Worm (Caenorhabditis elegans) whole organism, young adult: ENCODE measurements around the gene Y54G9A.5.

ENCODE experiments used
- B0019.2 ChIP-seq: fragments of 200-800 bp; sonication (Bioruptor generic); conservative IDR thresholded peaks from 2 replicates; pipeline ENCODE4 v1.3.6; 2022; ENCODE audit warnings: missing genetic modification reagents, missing genetic modification characterization, missing compliant biosample characterization
- B0336.3 ChIP-seq: fragments of 200-800 bp; sonication (Bioruptor generic); IDR thresholded peaks from 2 replicates; pipeline ENCODE4 v1.3.6; 2022; ENCODE audit warnings: missing genetic modification characterization, missing compliant biosample characterization
- F23B12.7 ChIP-seq: sonication (generic microtip); optimal IDR thresholded peaks from 2 replicates; lab custom pipeline; 2017; ENCODE audit warnings: missing genetic modification characterization, mild to moderate bottlenecking, missing compliant biosample characterization, antibody characterized with exemption, moderate library complexity; ENCODE audit not compliant: insufficient read depth
- F33H1.4 ChIP-seq: fragments of 200-800 bp; sonication (Bioruptor generic); IDR thresholded peaks from 2 replicates; pipeline ENCODE4 v1.3.6; 2022; ENCODE audit warnings: missing genetic modification reagents, missing genetic modification characterization, missing compliant biosample characterization
- F57C9.4 ChIP-seq: sonication (generic microtip); optimal IDR thresholded peaks from 2 replicates; lab custom pipeline; 2017; ENCODE audit warnings: mild to moderate bottlenecking, missing genetic modification characterization, missing compliant biosample characterization
- K11D2.4 ChIP-seq: fragments of 200-800 bp; sonication (Bioruptor generic); IDR thresholded peaks from 2 replicates; pipeline ENCODE4 v1.3.6; 2022; ENCODE audit warnings: missing genetic modification reagents, missing genetic modification characterization, missing compliant biosample characterization
- K12H6.12 ChIP-seq: fragments of 200-800 bp; sonication (Bioruptor generic); optimal IDR thresholded peaks from 2 replicates; lab custom pipeline; 2018; ENCODE audit warnings: mild to moderate bottlenecking, missing genetic modification characterization, missing compliant biosample characterization
- Y53F4B.3 ChIP-seq: fragments of 200-800 bp; sonication (Bioruptor generic); IDR thresholded peaks from 2 replicates; pipeline ENCODE4 v1.3.6; 2022; ENCODE audit warnings: missing genetic modification reagents, missing genetic modification characterization, missing compliant biosample characterization
- Y56A3A.18 ChIP-seq: fragments of 200-800 bp; sonication (Bioruptor generic); IDR thresholded peaks from 2 replicates; pipeline ENCODE4 v1.3.6; 2022; ENCODE audit warnings: missing genetic modification reagents, missing genetic modification characterization, missing compliant biosample characterization
- Y95B8A.8 ChIP-seq: fragments of 200-800 bp; sonication (Bioruptor generic); IDR thresholded peaks from 2 replicates; pipeline ENCODE4 v1.3.6; 2022; ENCODE audit warnings: missing genetic modification reagents, missing genetic modification characterization, missing compliant biosample characterization
- ZK185.1 ChIP-seq: sonication (generic microtip); optimal IDR thresholded peaks from 2 replicates; lab custom pipeline; 2016; ENCODE audit warnings: mild to moderate bottlenecking, missing genetic modification characterization, missing compliant biosample characterization; ENCODE audit not compliant: poor library complexity, severe bottlenecking
- akir-1 ChIP-seq: fragments of 200-800 bp; sonication (Bioruptor generic); optimal IDR thresholded peaks from 2 replicates; lab custom pipeline; 2018; ENCODE audit warnings: mild to moderate bottlenecking, missing genetic modification characterization, moderate library complexity, missing compliant biosample characterization
- ama-1 ChIP-seq, 3 experiments: fragments of 150-350 bp in 1 of 3; sonication (generic microtip) in 2 of 3; optimal IDR thresholded peaks; 2 replicates each; lab custom pipeline; 2014 to 2018; ENCODE audit warnings: missing biosample characterization in 2 of 3, missing genetic modification characterization in 2 of 3, missing genetic modification reagents in 2 of 3
- aptf-3 ChIP-seq: fragments of 200-800 bp; sonication (Bioruptor generic); IDR thresholded peaks from 2 replicates; pipeline ENCODE4 v1.3.6; 2022; ENCODE audit warnings: missing genetic modification characterization, missing compliant biosample characterization
- athp-1 ChIP-seq: sonication (generic microtip); optimal IDR thresholded peaks from 2 replicates; lab custom pipeline; 2017; ENCODE audit warnings: mild to moderate bottlenecking, missing genetic modification characterization, missing compliant biosample characterization
- bed-1 ChIP-seq: fragments of 200-800 bp; sonication (Bioruptor generic); IDR thresholded peaks from 2 replicates; pipeline ENCODE4 v1.3.6; 2022; ENCODE audit warnings: missing genetic modification reagents, missing genetic modification characterization, missing compliant biosample characterization
- bed-2 ChIP-seq: fragments of 200-800 bp; sonication (Bioruptor generic); IDR thresholded peaks from 2 replicates; pipeline ENCODE4 v1.3.6; 2022; ENCODE audit warnings: missing genetic modification reagents, missing genetic modification characterization, missing compliant biosample characterization
- ccch-3 ChIP-seq: fragments of 200-800 bp; sonication (Bioruptor generic); optimal IDR thresholded peaks from 2 replicates; lab custom pipeline; 2018; ENCODE audit warnings: mild to moderate bottlenecking, missing genetic modification characterization, missing compliant biosample characterization
- ceh-100 ChIP-seq: fragments of 200-800 bp; sonication (Bioruptor generic); IDR thresholded peaks from 2 replicates; pipeline ENCODE4 v1.3.6; 2022; ENCODE audit warnings: missing genetic modification reagents, missing genetic modification characterization, missing compliant biosample characterization
- ceh-40 ChIP-seq: fragments of 200-800 bp; sonication (Bioruptor generic); IDR thresholded peaks from 2 replicates; pipeline ENCODE4 v1.3.6; 2022; ENCODE audit warnings: missing genetic modification characterization, missing compliant biosample characterization
- ceh-58 ChIP-seq: fragments of 200-800 bp; sonication (Bioruptor generic); IDR thresholded peaks from 2 replicates; pipeline ENCODE4 v1.3.6; 2022; ENCODE audit warnings: missing genetic modification characterization, missing compliant biosample characterization
- ceh-79 ChIP-seq: sonication (generic microtip); optimal IDR thresholded peaks from 2 replicates; lab custom pipeline; 2017; ENCODE audit warnings: mild to moderate bottlenecking, missing genetic modification characterization, missing compliant biosample characterization
- chd-7 ChIP-seq: sonication (generic microtip); optimal IDR thresholded peaks from 2 replicates; lab custom pipeline; 2016; ENCODE audit warnings: mild to moderate bottlenecking, missing genetic modification characterization, moderate library complexity, missing compliant biosample characterization
- dox-1 ChIP-seq: fragments of 200-800 bp; sonication (Bioruptor generic); IDR thresholded peaks from 2 replicates; pipeline ENCODE4 v1.3.6; 2022; ENCODE audit warnings: missing genetic modification reagents, missing genetic modification characterization, missing compliant biosample characterization
- dpff-1 ChIP-seq: sonication (generic microtip); optimal IDR thresholded peaks from 2 replicates; lab custom pipeline; 2017; ENCODE audit warnings: mild to moderate bottlenecking, missing genetic modification characterization, missing compliant biosample characterization
- egrh-3 ChIP-seq: fragments of 200-800 bp; sonication (Bioruptor generic); IDR thresholded peaks from 2 replicates; pipeline ENCODE4 v1.3.6; 2022; ENCODE audit warnings: missing genetic modification reagents, missing genetic modification characterization, missing compliant biosample characterization
- hlh-26 ChIP-seq: fragments of 200-800 bp; sonication (Bioruptor generic); conservative IDR thresholded peaks from 2 replicates; pipeline ENCODE4 v1.3.6; 2022; ENCODE audit warnings: missing genetic modification reagents, missing genetic modification characterization, missing compliant biosample characterization
- let-526 ChIP-seq: fragments of 200-800 bp; sonication (Bioruptor generic); IDR thresholded peaks from 2 replicates; pipeline ENCODE4 v1.3.6; 2022; ENCODE audit warnings: missing genetic modification reagents, missing genetic modification characterization, missing compliant biosample characterization
- lin-40 ChIP-seq: sonication (generic microtip); optimal IDR thresholded peaks from 2 replicates; lab custom pipeline; 2016; ENCODE audit warnings: missing genetic modification characterization, mild to moderate bottlenecking, missing compliant biosample characterization, missing genotype, missing genetic modification reagents
- lin-54 ChIP-seq: fragments of 200-800 bp; sonication (Bioruptor generic); optimal IDR thresholded peaks from 2 replicates; lab custom pipeline; 2018; ENCODE audit warnings: mild to moderate bottlenecking, missing genetic modification characterization, missing compliant biosample characterization
- lir-1 ChIP-seq: fragments of 200-800 bp; sonication (Bioruptor generic); conservative IDR thresholded peaks from 2 replicates; pipeline ENCODE4 v1.3.6; 2022; ENCODE audit warnings: missing genetic modification reagents, missing genetic modification characterization, missing compliant biosample characterization
- madf-10 ChIP-seq: sonication (generic microtip); optimal IDR thresholded peaks from 2 replicates; lab custom pipeline; 2016; ENCODE audit warnings: mild to moderate bottlenecking, missing genetic modification characterization, missing compliant biosample characterization
- madf-6 ChIP-seq: fragments of 200-800 bp; sonication (Bioruptor generic); IDR thresholded peaks from 2 replicates; pipeline ENCODE4 v1.3.6; 2022; ENCODE audit warnings: missing genetic modification reagents, missing genetic modification characterization, missing compliant biosample characterization
- mel-28 ChIP-seq: sonication (generic microtip); optimal IDR thresholded peaks from 2 replicates; lab custom pipeline; 2016; ENCODE audit warnings: borderline replicate concordance, mild to moderate bottlenecking, missing genetic modification characterization, missing compliant biosample characterization
- mes-4 ChIP-seq: sonication (generic microtip); optimal IDR thresholded peaks from 2 replicates; lab custom pipeline; 2016; ENCODE audit warnings: missing genotype, missing genetic modification characterization, missing compliant biosample characterization
- mxl-1 ChIP-seq: sonication (generic microtip); optimal IDR thresholded peaks from 2 replicates; lab custom pipeline; 2016; ENCODE audit warnings: missing genetic modification characterization, missing compliant biosample characterization
- nfya-2 ChIP-seq: fragments of 200-800 bp; sonication (Bioruptor generic); IDR thresholded peaks from 2 replicates; pipeline ENCODE4 v1.3.6; 2022; ENCODE audit warnings: missing genetic modification reagents, missing genetic modification characterization, missing compliant biosample characterization
- nfyb-1 ChIP-seq: fragments of 200-800 bp; sonication (Bioruptor generic); IDR thresholded peaks from 2 replicates; pipeline ENCODE4 v1.3.6; 2022; ENCODE audit warnings: missing genetic modification reagents, missing genetic modification characterization, missing compliant biosample characterization
- nhr-27 ChIP-seq: fragments of 200-800 bp; sonication (Bioruptor generic); optimal IDR thresholded peaks from 2 replicates; lab custom pipeline; 2018; ENCODE audit warnings: mild to moderate bottlenecking, missing genetic modification characterization, moderate library complexity, missing compliant biosample characterization
- nhr-90 ChIP-seq: sonication (generic microtip); optimal IDR thresholded peaks from 2 replicates; lab custom pipeline; 2016; ENCODE audit warnings: missing genotype, mild to moderate bottlenecking, missing genetic modification characterization, missing compliant biosample characterization
- rec-8 ChIP-seq, 2 experiments: sonication (generic microtip); optimal IDR thresholded peaks; 2 replicates each; lab custom pipeline; 2016; ENCODE audit warnings: mild to moderate bottlenecking in 2 of 2, missing genetic modification characterization in 2 of 2, missing genetic modification reagents in 2 of 2, missing genotype in 2 of 2, missing biosample characterization in 1 of 2, missing compliant biosample characterization in 1 of 2, moderate library complexity in 1 of 2
- sea-2 ChIP-seq: fragments of 200-800 bp; sonication (Bioruptor generic); IDR thresholded peaks from 2 replicates; pipeline ENCODE4 v1.3.6; 2022; ENCODE audit warnings: missing genetic modification characterization, missing compliant biosample characterization
- snpc-1.3 ChIP-seq: sonication (generic microtip); optimal IDR thresholded peaks from 2 replicates; lab custom pipeline; 2017; ENCODE audit warnings: missing genetic modification characterization, mild to moderate bottlenecking, missing compliant biosample characterization, antibody characterized with exemption, moderate library complexity, missing genotype, missing genetic modification reagents; ENCODE audit not compliant: insufficient read depth
- snpc-3.4 ChIP-seq: sonication (generic microtip); optimal IDR thresholded peaks from 2 replicates; lab custom pipeline; 2017; ENCODE audit warnings: missing genetic modification characterization, mild to moderate bottlenecking, missing compliant biosample characterization, antibody characterized with exemption, moderate library complexity, missing genotype, missing genetic modification reagents
- sptf-2 ChIP-seq: fragments of 200-800 bp; sonication (Bioruptor generic); optimal IDR thresholded peaks from 2 replicates; lab custom pipeline; 2018; ENCODE audit warnings: mild to moderate bottlenecking, missing genetic modification characterization, missing compliant biosample characterization
- tbp1 ChIP-seq: fragments of 200-800 bp; sonication (Bioruptor generic); optimal IDR thresholded peaks from 2 replicates; lab custom pipeline; 2018; ENCODE audit warnings: mild to moderate bottlenecking, missing genetic modification characterization, missing compliant biosample characterization
- tlf-1 ChIP-seq: fragments of 200-800 bp; sonication (Bioruptor generic); optimal IDR thresholded peaks from 2 replicates; lab custom pipeline; 2018; ENCODE audit warnings: mild to moderate bottlenecking, missing genetic modification characterization, missing compliant biosample characterization
- unc-62 ChIP-seq: fragments of 150-350 bp; optimal IDR thresholded peaks from 2 replicates; lab custom pipeline; 2014; ENCODE audit warnings: missing biosample characterization, missing genetic modification reagents, missing genetic modification characterization
- ztf-6 ChIP-seq: fragments of 200-800 bp; sonication (Bioruptor generic); IDR thresholded peaks from 2 replicates; pipeline ENCODE4 v1.3.6; 2022; ENCODE audit warnings: missing genetic modification reagents, missing genetic modification characterization, missing compliant biosample characterization

Gene Y54G9A.5

ce11 chrII:13732146-13732545 is 9.3 kb downstream of the Y54G9A.5 start (continued):
- no peak for TF ChIP-seq nhr-27 (tag; lab: Kevin White, UChicago)
- TF ChIP-seq nhr-90 (tag; lab: Kevin White, UChicago): no peak
- no peak for TF ChIP-seq mxl-1
- TF ChIP-seq K12H6.12 (tag; lab: Kevin White, UChicago): no peak
- no peak for TF ChIP-seq ama-1 (optimal IDR thresholded peaks at IDR 0.05; lab: Kevin White, UChicago)
- TF ChIP-seq ama-1 (GFP tag; optimal IDR thresholded peaks at IDR 0.05; lab: Kevin White, UChicago): no peak
- TF ChIP-seq ceh-58 (GFP tag; lab: Robert Waterston, UW): no peak
- TF ChIP-seq F57C9.4 (tag; lab: Kevin White, UChicago): no peak
- TF ChIP-seq snpc-1.3: no peak
- no peak for TF ChIP-seq Y95B8A.8 (GFP tag; lab: Robert Waterston, UW)
- TF ChIP-seq F23B12.7 (tag; lab: Kevin White, UChicago): no peak
- no peak for TF ChIP-seq ceh-100
- TF ChIP-seq tbp1: no peak
- TF ChIP-seq dpff-1 (tag; lab: Kevin White, UChicago): no peak
- no peak for TF ChIP-seq ZK185.1 (tag; lab: Kevin White, UChicago)
- TF ChIP-seq chd-7 (tag; lab: Kevin White, UChicago): no peak
- TF ChIP-seq nfya-2: no peak
- no peak for TF ChIP-seq ztf-6 (GFP tag; lab: Robert Waterston, UW)
- TF ChIP-seq bed-1: no peak
- TF ChIP-seq ceh-40 (GFP tag; lab: Robert Waterston, UW): no peak
- no peak for TF ChIP-seq hlh-26 (GFP tag; lab: Robert Waterston, UW)
- TF ChIP-seq lir-1: no peak
- TF ChIP-seq sptf-2 (GFP tag; lab: Kevin White, UChicago): no peak
- TF ChIP-seq snpc-3.4 (tag; lab: Kevin White, UChicago): peak; percentile 18
- peak; percentile 57 for TF ChIP-seq dox-1 (GFP tag; lab: Robert Waterston, UW)
- TF ChIP-seq lin-40: no peak
- no peak for TF ChIP-seq sea-2 (GFP tag; lab: Robert Waterston, UW)
- TF ChIP-seq Y56A3A.18: no peak
- TF ChIP-seq egrh-3: no peak
- no peak for TF ChIP-seq ceh-79 (tag; lab: Kevin White, UChicago)
- TF ChIP-seq nfyb-1 (GFP tag; lab: Robert Waterston, UW): no peak
- no peak for TF ChIP-seq rec-8 (tag; optimal IDR thresholded peaks at IDR 0.05; lab: Kevin White, UChicago)
- TF ChIP-seq unc-62: no peak
- TF ChIP-seq madf-6 (GFP tag; lab: Robert Waterston, UW): peak; percentile 92
- TF ChIP-seq aptf-3 (GFP tag; lab: Robert Waterston, UW): no peak
- TF ChIP-seq let-526 (GFP tag; lab: Robert Waterston, UW): no peak
- no peak for TF ChIP-seq ccch-3 (GFP tag; lab: Kevin White, UChicago)
- TF ChIP-seq bed-2 (GFP tag; lab: Robert Waterston, UW): no peak
- TF ChIP-seq Y53F4B.3: no peak
- TF ChIP-seq B0336.3 (GFP tag; lab: Robert Waterston, UW): 0 out of 2 replicates have a peak, but pooled peaks have one; percentile 22
- TF ChIP-seq B0019.2: no peak
- TF ChIP-seq K11D2.4: no peak
- no peak for TF ChIP-seq mes-4 (tag; lab: Kevin White, UChicago)
- no peak for TF ChIP-seq madf-10 (tag; lab: Kevin White, UChicago)
- no peak for TF ChIP-seq akir-1 (GFP tag; lab: Kevin White, UChicago)
- peak; percentile 31 for TF ChIP-seq tlf-1 (GFP tag; lab: Kevin White, UChicago)
- TF ChIP-seq lin-54 (GFP tag; lab: Kevin White, UChicago): peak; percentile 64
- TF ChIP-seq athp-1 (tag; lab: Kevin White, UChicago): no peak
- peak; percentile 92 for TF ChIP-seq F33H1.4 (GFP tag; lab: Robert Waterston, UW)
- TF ChIP-seq mel-28 (tag; lab: Kevin White, UChicago): no peak
